Fruit fly (Drosophila melanogaster) whole organism, prepupa: ENCODE results near the gene brwl.

Source experiments
- Blimp-1 ChIP-seq: fragments of 200-800 bp; sonication (Bioruptor generic); optimal IDR thresholded peaks from 3 replicates; lab custom pipeline; 2017; ENCODE audit warnings: missing biosample characterization, missing genetic modification characterization, mild to moderate bottlenecking, moderate library complexity, missing genetic modification reagents
- CG10631 ChIP-seq: fragments of 200-800 bp; sonication (Bioruptor generic); optimal IDR thresholded peaks from 2 replicates; lab custom pipeline; 2016; ENCODE audit warnings: missing biosample characterization, missing genetic modification characterization
- CG10669 ChIP-seq: fragments of 200-800 bp; sonication (Bioruptor generic); optimal IDR thresholded peaks from 3 replicates; lab custom pipeline; 2018; ENCODE audit warnings: missing biosample characterization, mild to moderate bottlenecking, missing genetic modification characterization, moderate library complexity
- CG11294 ChIP-seq: fragments of 200-800 bp; sonication (Bioruptor generic); IDR thresholded peaks from 2 replicates; pipeline ENCODE4 v1.3.6; 2022; ENCODE audit warnings: missing biosample characterization, missing genetic modification characterization
- CG11762 ChIP-seq: fragments of 200-800 bp; sonication (Bioruptor generic); optimal IDR thresholded peaks from 3 replicates; lab custom pipeline; 2016; ENCODE audit warnings: missing biosample characterization, missing genetic modification characterization; ENCODE audit not compliant: insufficient read depth
- CG11902 ChIP-seq: fragments of 200-800 bp; sonication (Bioruptor generic); optimal IDR thresholded peaks from 3 replicates; lab custom pipeline; 2016; ENCODE audit warnings: missing biosample characterization, missing genetic modification characterization
- CG15336 ChIP-seq: fragments of 200-800 bp; sonication (Bioruptor generic); IDR thresholded peaks from 2 replicates; pipeline ENCODE4 v1.3.6; 2022; ENCODE audit warnings: missing biosample characterization, missing genetic modification characterization
- CG16779 ChIP-seq: fragments of 200-800 bp; sonication (Bioruptor generic); optimal IDR thresholded peaks from 3 replicates; lab custom pipeline; 2017; ENCODE audit warnings: missing biosample characterization, mild to moderate bottlenecking, missing genetic modification characterization
- CG31627 ChIP-seq: fragments of 200-800 bp; sonication (Bioruptor generic); optimal IDR thresholded peaks from 3 replicates; lab custom pipeline; 2016; ENCODE audit warnings: missing biosample characterization, missing genetic modification characterization
- CG32006 ChIP-seq: fragments of 200-800 bp; sonication (Bioruptor generic); optimal IDR thresholded peaks from 3 replicates; lab custom pipeline; 2017; ENCODE audit warnings: missing biosample characterization, mild to moderate bottlenecking, missing genetic modification characterization
- CG34406 ChIP-seq: fragments of 200-800 bp; sonication (Bioruptor generic); optimal IDR thresholded peaks from 3 replicates; lab custom pipeline; 2016; ENCODE audit warnings: missing biosample characterization, missing genetic modification characterization
- CG3919 ChIP-seq: fragments of 200-800 bp; sonication (Bioruptor generic); optimal IDR thresholded peaks from 3 replicates; lab custom pipeline; 2016; ENCODE audit warnings: missing biosample characterization, missing genetic modification characterization
- CG4318 ChIP-seq: fragments of 200-800 bp; sonication (Bioruptor generic); optimal IDR thresholded peaks from 3 replicates; lab custom pipeline; 2017; ENCODE audit warnings: missing biosample characterization, mild to moderate bottlenecking, missing genetic modification characterization
- CG6163 ChIP-seq: fragments of 200-800 bp; sonication (Bioruptor generic); IDR thresholded peaks from 3 replicates; pipeline ENCODE4 v1.3.6; 2022; ENCODE audit warnings: missing biosample characterization, missing genetic modification characterization
- CG6808 ChIP-seq: fragments of 200-800 bp; sonication (Bioruptor generic); optimal IDR thresholded peaks from 3 replicates; lab custom pipeline; 2017; ENCODE audit warnings: missing biosample characterization, missing genetic modification characterization, mild to moderate bottlenecking, moderate library complexity, missing genetic modification reagents
- CG6854 ChIP-seq: fragments of 200-800 bp; sonication (Bioruptor generic); optimal IDR thresholded peaks from 2 replicates; lab custom pipeline; 2017; ENCODE audit warnings: missing biosample characterization, mild to moderate bottlenecking, missing genetic modification characterization
- CG7368 ChIP-seq: fragments of 200-800 bp; sonication (Bioruptor generic); optimal IDR thresholded peaks from 3 replicates; lab custom pipeline; 2016; ENCODE audit warnings: missing biosample characterization, missing genetic modification characterization
- CG8119 ChIP-seq: fragments of 200-800 bp; sonication (Bioruptor generic); IDR thresholded peaks from 3 replicates; pipeline ENCODE4 v1.3.6; 2022; ENCODE audit warnings: missing biosample characterization, missing genetic modification characterization
- CG8632 ChIP-seq: fragments of 200-800 bp; sonication (Bioruptor generic); optimal IDR thresholded peaks from 3 replicates; lab custom pipeline; 2016; ENCODE audit warnings: missing biosample characterization, missing genetic modification characterization
- CG9139 ChIP-seq: fragments of 200-800 bp; sonication (Bioruptor generic); optimal IDR thresholded peaks from 3 replicates; lab custom pipeline; 2017; ENCODE audit warnings: missing biosample characterization, mild to moderate bottlenecking, missing genetic modification characterization
- Eip75B ChIP-seq: fragments of 200-800 bp; sonication (Bioruptor generic); optimal IDR thresholded peaks from 3 replicates; lab custom pipeline; 2016; ENCODE audit warnings: missing biosample characterization, missing genetic modification characterization
- Eip78C ChIP-seq: fragments of 200-800 bp; sonication (Bioruptor generic); peaks from one replicate; lab custom pipeline; 2016; ENCODE audit warnings: missing biosample characterization, missing genetic modification characterization
- Eip93F ChIP-seq: fragments of 200-800 bp; sonication (Bioruptor generic); optimal IDR thresholded peaks from 2 replicates; lab custom pipeline; 2016; ENCODE audit warnings: missing biosample characterization, mild to moderate bottlenecking, missing genetic modification characterization
- Ets21C ChIP-seq: fragments of 200-800 bp; sonication (Bioruptor generic); optimal IDR thresholded peaks from 3 replicates; lab custom pipeline; 2016; ENCODE audit warnings: missing biosample characterization, missing genetic modification characterization
- Ets96B ChIP-seq: fragments of 200-800 bp; optimal IDR thresholded peaks from 2 replicates; lab custom pipeline; 2019; ENCODE audit warnings: missing biosample characterization, mild to moderate bottlenecking, missing genetic modification characterization, moderate library complexity
- Hr38 ChIP-seq: sonication (Bioruptor generic); optimal IDR thresholded peaks from 2 replicates; lab custom pipeline; 2016; ENCODE audit warnings: missing biosample characterization, missing genetic modification characterization
- Hr39 ChIP-seq: fragments of 200-800 bp; sonication (Bioruptor generic); optimal IDR thresholded peaks from 2 replicates; lab custom pipeline; 2016; ENCODE audit warnings: missing biosample characterization, missing genetic modification characterization
- Hr4 ChIP-seq: fragments of 200-800 bp; sonication (Bioruptor generic); optimal IDR thresholded peaks from 3 replicates; lab custom pipeline; 2016; ENCODE audit warnings: missing biosample characterization, missing genetic modification characterization
- Lpt ChIP-seq: fragments of 200-800 bp; sonication (Bioruptor generic); optimal IDR thresholded peaks from 3 replicates; lab custom pipeline; 2016; ENCODE audit warnings: missing biosample characterization, missing genetic modification characterization
- Met ChIP-seq: fragments of 200-800 bp; sonication (Bioruptor generic); optimal IDR thresholded peaks from 3 replicates; lab custom pipeline; 2016; ENCODE audit warnings: missing biosample characterization, missing genetic modification characterization
- OdsH ChIP-seq: fragments of 200-800 bp; sonication (Bioruptor generic); optimal IDR thresholded peaks from 3 replicates; lab custom pipeline; 2016; ENCODE audit warnings: missing biosample characterization, missing genetic modification characterization
- Smox ChIP-seq: fragments of 200-800 bp; sonication (Bioruptor generic); optimal IDR thresholded peaks from 3 replicates; lab custom pipeline; 2016; ENCODE audit warnings: missing biosample characterization, missing genetic modification characterization
- Sox102F ChIP-seq: fragments of 200-800 bp; sonication (Bioruptor generic); optimal IDR thresholded peaks from 2 replicates; lab custom pipeline; 2016; ENCODE audit warnings: missing biosample characterization, mild to moderate bottlenecking, missing genetic modification characterization
- Sox14 ChIP-seq: fragments of 200-800 bp; sonication (Bioruptor generic); optimal IDR thresholded peaks from 3 replicates; lab custom pipeline; 2016; ENCODE audit warnings: missing biosample characterization, missing genetic modification characterization
- achi ChIP-seq: fragments of 200-800 bp; sonication (Bioruptor generic); optimal IDR thresholded peaks from 3 replicates; lab custom pipeline; 2016; ENCODE audit warnings: missing biosample characterization, missing genetic modification characterization
- acj6 ChIP-seq: fragments of 200-800 bp; sonication (Bioruptor generic); optimal IDR thresholded peaks from 3 replicates; lab custom pipeline; 2016; ENCODE audit warnings: missing biosample characterization, missing genetic modification characterization
- dac ChIP-seq: fragments of 200-800 bp; sonication (Bioruptor generic); optimal IDR thresholded peaks from 2 replicates; lab custom pipeline; 2017; ENCODE audit warnings: missing biosample characterization, mild to moderate bottlenecking, missing genetic modification characterization
- dsx ChIP-seq: fragments of 200-800 bp; optimal IDR thresholded peaks from 3 replicates; lab custom pipeline; 2019; ENCODE audit warnings: missing biosample characterization, mild to moderate bottlenecking, missing genetic modification characterization, moderate library complexity; ENCODE audit not compliant: poor library complexity, severe bottlenecking
- eg ChIP-seq: fragments of 200-800 bp; sonication (Bioruptor generic); IDR thresholded peaks from 3 replicates; pipeline ENCODE4 v1.3.6; 2022; ENCODE audit warnings: missing biosample characterization, missing genetic modification characterization
- esn ChIP-seq: fragments of 200-800 bp; sonication (Bioruptor generic); optimal IDR thresholded peaks from 2 replicates; lab custom pipeline; 2016; ENCODE audit warnings: missing biosample characterization, mild to moderate bottlenecking, missing genetic modification characterization, moderate library complexity
- fd59A ChIP-seq: fragments of 200-800 bp; sonication (Bioruptor generic); optimal IDR thresholded peaks from 2 replicates; lab custom pipeline; 2017; ENCODE audit warnings: missing biosample characterization, mild to moderate bottlenecking, missing genetic modification characterization, missing genetic modification reagents
- fkh ChIP-seq: fragments of 200-800 bp; sonication (Bioruptor generic); optimal IDR thresholded peaks from 3 replicates; lab custom pipeline; 2017; ENCODE audit warnings: missing biosample characterization, mild to moderate bottlenecking, missing genetic modification characterization, moderate library complexity
- lz ChIP-seq: fragments of 200-800 bp; sonication (Bioruptor generic); optimal IDR thresholded peaks from 3 replicates; lab custom pipeline; 2016; ENCODE audit warnings: missing biosample characterization, missing genetic modification characterization
- net ChIP-seq: fragments of 200-800 bp; sonication (Bioruptor generic); optimal IDR thresholded peaks from 3 replicates; lab custom pipeline; 2016; ENCODE audit warnings: missing biosample characterization, missing genetic modification characterization
- pdm3 ChIP-seq: fragments of 200-800 bp; sonication (Bioruptor generic); optimal IDR thresholded peaks from 3 replicates; lab custom pipeline; 2016; ENCODE audit warnings: missing biosample characterization, missing genetic modification characterization
- salr ChIP-seq, 2 experiments: fragments of 200-800 bp; sonication (Bioruptor generic); optimal IDR thresholded peaks; 3 replicates each; lab custom pipeline; 2016 to 2018; ENCODE audit warnings: missing biosample characterization in 2 of 2, missing genetic modification characterization in 2 of 2, mild to moderate bottlenecking in 1 of 2
- ss ChIP-seq, 2 experiments: fragments of 200-800 bp; sonication (Bioruptor generic); optimal IDR thresholded peaks; 2 replicates in 1 of 2; 3 replicates in 1 of 2; lab custom pipeline; 2017 to 2018; ENCODE audit warnings: mild to moderate bottlenecking in 2 of 2, missing biosample characterization in 2 of 2, missing genetic modification characterization in 2 of 2, moderate library complexity in 1 of 2
- svp ChIP-seq: fragments of 200-800 bp; sonication (Bioruptor generic); peaks from one replicate; lab custom pipeline; 2016; ENCODE audit warnings: missing biosample characterization, missing genetic modification characterization
- topi ChIP-seq: fragments of 200-800 bp; sonication (Bioruptor generic); optimal IDR thresholded peaks from 3 replicates; lab custom pipeline; 2016; ENCODE audit warnings: missing biosample characterization, missing genetic modification characterization
- vri ChIP-seq: fragments of 200-800 bp; sonication (Bioruptor generic); optimal IDR thresholded peaks from 3 replicates; lab custom pipeline; 2016; ENCODE audit warnings: missing biosample characterization, mild to moderate bottlenecking, missing genetic modification characterization

The brwl gene

dm6 chr2L:9568360-9569088 is at the start of gene brwl:
brwl (plus strand) TSS chr2L:9568890.
- TF ChIP-seq Blimp-1 (GFP tag; lab: Kevin White, UChicago) = peak; percentile 93
- peak; percentile 98 for TF ChIP-seq CG11762
- peak; percentile 98 for TF ChIP-seq fd59A (GFP tag; lab: Kevin White, UChicago)
- TF ChIP-seq CG8119 = peak; percentile 99
- peak; percentile 95 to 99 for TF ChIP-seq salr (GFP tag; optimal IDR thresholded peaks at IDR 0.05; lab: Kevin White, UChicago)
- TF ChIP-seq Eip78C (GFP tag; lab: Kevin White, UChicago) = peak; percentile 100
- peak; percentile 99 for TF ChIP-seq net (GFP tag; lab: Kevin White, UChicago)
- TF ChIP-seq pdm3 (GFP tag; lab: Kevin White, UChicago) = peak; percentile 99
- peak; percentile 99 for TF ChIP-seq Eip75B (GFP tag; lab: Kevin White, UChicago)
- TF ChIP-seq Hr4 (GFP tag; lab: Kevin White, UChicago) = peak; percentile 99
- peak; percentile 98 for TF ChIP-seq Hr39 (GFP tag; lab: Kevin White, UChicago)
- TF ChIP-seq Met (GFP tag; lab: Kevin White, UChicago) = peak; percentile 98
- TF ChIP-seq esn (GFP tag; lab: Kevin White, UChicago) = peak; percentile 99
- peak; percentile 98 for TF ChIP-seq Sox102F (GFP tag; lab: Kevin White, UChicago)
- TF ChIP-seq Hr38 = peak; percentile 74
- peak; percentile 98 for TF ChIP-seq CG10669 (GFP tag; lab: Kevin White, UChicago)
- TF ChIP-seq CG31627 = peak; percentile 99
- peak; percentile 99 for TF ChIP-seq Ets96B (tag; lab: Kevin White, UChicago)
- peak; percentile 99 for TF ChIP-seq CG32006 (GFP tag; lab: Kevin White, UChicago)
- peak; percentile 94 for TF ChIP-seq CG6854
- TF ChIP-seq dsx (GFP tag; lab: Kevin White, UChicago) = peak; percentile 97
- TF ChIP-seq CG8632 (GFP tag; lab: Kevin White, UChicago) = peak; percentile 98
- TF ChIP-seq CG9139 (GFP tag; lab: Kevin White, UChicago) = peak; percentile 94
- TF ChIP-seq CG11902 = peak; percentile 96
- peak; percentile 99 for TF ChIP-seq Lpt (GFP tag; lab: Kevin White, UChicago)
- peak; percentile 97 for TF ChIP-seq vri (GFP tag; lab: Kevin White, UChicago)
- peak; percentile 98 for TF ChIP-seq CG4318 (GFP tag; lab: Kevin White, UChicago)
- TF ChIP-seq OdsH = peak; percentile 99
- TF ChIP-seq Smox (GFP tag; lab: Kevin White, UChicago) = peak; percentile 98
- TF ChIP-seq lz (GFP tag; lab: Kevin White, UChicago) = peak; percentile 99
- TF ChIP-seq CG7368 (GFP tag; lab: Kevin White, UChicago) = peak; percentile 98
- TF ChIP-seq CG3919 = peak; percentile 99
- TF ChIP-seq dac (GFP tag; lab: Kevin White, UChicago) = peak; percentile 96
- peak; percentile 98 for TF ChIP-seq fkh (GFP tag; lab: Kevin White, UChicago)
- peak; percentile 97 for TF ChIP-seq CG16779 (tag; lab: Kevin White, UChicago)
- peak; percentile 99 for TF ChIP-seq CG15336 (GFP tag; lab: Robert Waterston, UW)
- TF ChIP-seq CG11294 (GFP tag; lab: Robert Waterston, UW) = peak; percentile 98
- TF ChIP-seq acj6 (GFP tag; lab: Kevin White, UChicago) = peak; percentile 99
- TF ChIP-seq CG10631 (GFP tag; lab: Kevin White, UChicago) = peak; percentile 99
- TF ChIP-seq CG34406 (GFP tag; lab: Kevin White, UChicago) = peak; percentile 99
- TF ChIP-seq Eip93F (GFP tag; lab: Kevin White, UChicago) = peak; percentile 96
- peak; percentile 99 for TF ChIP-seq svp (GFP tag; lab: Kevin White, UChicago)
- peak; percentile 99 for TF ChIP-seq Sox14
- peak; percentile 98 for TF ChIP-seq achi (GFP tag; lab: Kevin White, UChicago)
- TF ChIP-seq CG6808 = peak; percentile 97
- peak; percentile 97 to 98 for TF ChIP-seq ss (GFP tag; optimal IDR thresholded peaks at IDR 0.05; lab: Kevin White, UChicago)
- TF ChIP-seq topi (GFP tag; lab: Kevin White, UChicago) = peak; percentile 99
- peak; percentile 98 for TF ChIP-seq CG6163
- peak; percentile 99 for TF ChIP-seq eg (GFP tag; lab: Robert Waterston, UW)
- peak; percentile 97 for TF ChIP-seq Ets21C (GFP tag; lab: Kevin White, UChicago)
